Fruit fly (Drosophila melanogaster) whole organism, embryonic: ENCODE data around the gene flr.

Source experiments
- Adf1 ChIP-seq: fragments of 200-800 bp; sonication (Bioruptor generic); IDR thresholded peaks from 2 replicates; pipeline ENCODE4 v1.3.6; 2022; ENCODE audit warnings: missing biosample characterization, missing genetic modification characterization
- CG10543 ChIP-seq: fragments of 200-800 bp; sonication (Bioruptor generic); optimal IDR thresholded peaks from 3 replicates; lab custom pipeline; 2017; ENCODE audit warnings: missing biosample characterization, mild to moderate bottlenecking, missing genetic modification characterization, moderate library complexity
- CG11398 ChIP-seq: fragments of 200-800 bp; sonication (Bioruptor generic); optimal IDR thresholded peaks from 2 replicates; lab custom pipeline; 2016; ENCODE audit warnings: missing biosample characterization, missing genetic modification characterization
- CG12659 ChIP-seq: fragments of 200-800 bp; sonication (Bioruptor generic); optimal IDR thresholded peaks from 3 replicates; lab custom pipeline; 2017; ENCODE audit warnings: mild to moderate bottlenecking, missing biosample characterization, missing genetic modification reagents, missing genetic modification characterization
- CG13123 ChIP-seq: fragments of 200-800 bp; sonication (Bioruptor generic); optimal IDR thresholded peaks from 2 replicates; lab custom pipeline; 2016; ENCODE audit warnings: missing biosample characterization, missing genetic modification characterization
- CG15011 ChIP-seq: fragments of 200-800 bp; sonication (Bioruptor generic); optimal IDR thresholded peaks from 3 replicates; lab custom pipeline; 2018; ENCODE audit warnings: missing biosample characterization, mild to moderate bottlenecking, missing genetic modification characterization
- CG1603 ChIP-seq: fragments of 200-800 bp; sonication (Bioruptor generic); optimal IDR thresholded peaks from 2 replicates; lab custom pipeline; 2019; ENCODE audit warnings: missing biosample characterization, mild to moderate bottlenecking, missing genetic modification characterization, moderate library complexity
- CG16815 ChIP-seq: fragments of 200-800 bp; sonication (Bioruptor generic); optimal IDR thresholded peaks from 3 replicates; lab custom pipeline; 2017; ENCODE audit warnings: missing biosample characterization, mild to moderate bottlenecking, missing genetic modification characterization
- CG17612 ChIP-seq: fragments of 200-800 bp; sonication (Bioruptor generic); IDR thresholded peaks from 2 replicates; pipeline ENCODE4 v1.3.6; 2022; ENCODE audit warnings: missing biosample characterization, missing genetic modification characterization
- CG18599 ChIP-seq: fragments of 200-800 bp; sonication (Bioruptor generic); optimal IDR thresholded peaks from 3 replicates; lab custom pipeline; 2017; ENCODE audit warnings: missing biosample characterization, missing genetic modification characterization, mild to moderate bottlenecking, moderate library complexity, missing genetic modification reagents
- CG43689 ChIP-seq: fragments of 200-800 bp; sonication (Bioruptor generic); IDR thresholded peaks from 2 replicates; pipeline ENCODE4 v1.3.6; 2022; ENCODE audit warnings: missing biosample characterization, missing genetic modification characterization
- CG4424 ChIP-seq: fragments of 200-800 bp; sonication (Bioruptor generic); optimal IDR thresholded peaks from 3 replicates; lab custom pipeline; 2016; ENCODE audit warnings: missing biosample characterization, missing genetic modification characterization
- CG4820 ChIP-seq: fragments of 200-800 bp; sonication (Bioruptor generic); optimal IDR thresholded peaks from 3 replicates; lab custom pipeline; 2016; ENCODE audit warnings: missing biosample characterization, missing genetic modification characterization
- CG6765 ChIP-seq: fragments of 200-800 bp; sonication (Bioruptor generic); optimal IDR thresholded peaks from 3 replicates; lab custom pipeline; 2017; ENCODE audit warnings: missing biosample characterization, mild to moderate bottlenecking, missing genetic modification characterization
- CG7928 ChIP-seq: fragments of 200-800 bp; sonication (Bioruptor generic); optimal IDR thresholded peaks from 2 replicates; lab custom pipeline; 2017; ENCODE audit warnings: missing biosample characterization, mild to moderate bottlenecking, missing genetic modification characterization
- CG7987 ChIP-seq: fragments of 200-800 bp; sonication (Bioruptor generic); optimal IDR thresholded peaks from 2 replicates; lab custom pipeline; 2018; ENCODE audit warnings: missing biosample characterization, mild to moderate bottlenecking, missing genetic modification characterization, moderate library complexity
- CG8359 ChIP-seq: fragments of 200-800 bp; sonication (Bioruptor generic); optimal IDR thresholded peaks from 2 replicates; lab custom pipeline; 2017; ENCODE audit warnings: missing biosample characterization, mild to moderate bottlenecking, missing genetic modification characterization, borderline replicate concordance
- CG8924 ChIP-seq: fragments of 200-800 bp; optimal IDR thresholded peaks from 3 replicates; lab custom pipeline; 2019; ENCODE audit warnings: missing biosample characterization, mild to moderate bottlenecking, missing genetic modification characterization, moderate library complexity
- Chrac-16 ChIP-seq: fragments of 200-800 bp; sonication (Bioruptor generic); optimal IDR thresholded peaks from 3 replicates; lab custom pipeline; 2016; ENCODE audit warnings: missing biosample characterization, missing genetic modification characterization
- Dbx ChIP-seq: fragments of 200-800 bp; sonication (Bioruptor generic); IDR thresholded peaks from 3 replicates; pipeline ENCODE4 v1.3.6; 2022; ENCODE audit warnings: missing biosample characterization, missing genetic modification characterization
- Fer2 ChIP-seq: fragments of 200-800 bp; sonication (Bioruptor generic); optimal IDR thresholded peaks from 2 replicates; lab custom pipeline; 2018; ENCODE audit warnings: missing biosample characterization, mild to moderate bottlenecking, missing genetic modification characterization, moderate library complexity
- Fer3 ChIP-seq: fragments of 200-800 bp; sonication (Bioruptor generic); optimal IDR thresholded peaks from 2 replicates; lab custom pipeline; 2018; ENCODE audit warnings: missing biosample characterization, mild to moderate bottlenecking, missing genetic modification characterization, moderate library complexity
- GATAe ChIP-seq: fragments of 200-800 bp; sonication (Bioruptor generic); conservative IDR thresholded peaks from 2 replicates; pipeline ENCODE4 v1.3.6; 2022; ENCODE audit warnings: missing biosample characterization, missing genetic modification characterization
- HLH54F ChIP-seq: fragments of 200-800 bp; sonication (Bioruptor generic); optimal IDR thresholded peaks from 3 replicates; lab custom pipeline; 2016; ENCODE audit warnings: missing biosample characterization, missing genetic modification characterization
- Hr78 ChIP-seq, 2 experiments: fragments of 200-800 bp in 1 of 2; fragments of >200 bp in 1 of 2; sonication (Bioruptor generic) in 1 of 2; optimal IDR thresholded peaks; 2 replicates each; lab custom pipeline; 2017 to 2019; ENCODE audit warnings: missing biosample characterization in 2 of 2, missing genetic modification characterization in 2 of 2, mild to moderate bottlenecking in 1 of 2, moderate library complexity in 1 of 2
- Jarid2 ChIP-seq: fragments of 200-800 bp; sonication (Bioruptor generic); optimal IDR thresholded peaks from 3 replicates; lab custom pipeline; 2017; ENCODE audit warnings: mild to moderate bottlenecking, missing biosample characterization, missing genetic modification reagents, missing genetic modification characterization
- Lpt ChIP-seq: fragments of >200 bp; optimal IDR thresholded peaks from 2 replicates; lab custom pipeline; 2018; ENCODE audit warnings: missing biosample characterization, missing genetic modification characterization
- Oaz ChIP-seq: fragments of 200-800 bp; sonication (Bioruptor generic); IDR thresholded peaks from 2 replicates; pipeline ENCODE4 v1.3.6; 2022; ENCODE audit warnings: missing biosample characterization, missing genetic modification characterization
- PHDP ChIP-seq: fragments of 200-800 bp; sonication (Bioruptor generic); optimal IDR thresholded peaks from 3 replicates; lab custom pipeline; 2018; ENCODE audit warnings: missing biosample characterization, mild to moderate bottlenecking, missing genetic modification characterization, moderate library complexity
- Ravus ChIP-seq: fragments of 200-800 bp; sonication (Bioruptor generic); IDR thresholded peaks from 2 replicates; pipeline ENCODE4 v1.3.6; 2022; ENCODE audit warnings: missing biosample characterization, missing genetic modification characterization
- Trl ChIP-seq, 3 experiments: fragments of >200 bp in 2 of 3; fragments of 200-800 bp in 1 of 3; sonication (Bioruptor generic) in 1 of 3; optimal IDR thresholded peaks; 2 replicates in 1 of 3; 3 replicates in 2 of 3; lab custom pipeline; 2016 to 2017; ENCODE audit warnings: missing biosample characterization in 1 of 3, missing genetic modification characterization in 1 of 3
- ap ChIP-seq: fragments of 200-800 bp; sonication (Bioruptor generic); IDR thresholded peaks from 2 replicates; pipeline ENCODE4 v1.3.6; 2022; ENCODE audit warnings: missing biosample characterization, missing genetic modification characterization
- chm ChIP-seq: fragments of 200-800 bp; sonication (Bioruptor generic); IDR thresholded peaks from 2 replicates; pipeline ENCODE4 v1.3.6; 2022; ENCODE audit warnings: missing biosample characterization, missing genetic modification characterization
- chn ChIP-seq: fragments of 200-800 bp; sonication (Bioruptor generic); optimal IDR thresholded peaks from 2 replicates; lab custom pipeline; 2016; ENCODE audit warnings: missing biosample characterization, missing genetic modification characterization
- dan ChIP-seq: fragments of 200-800 bp; sonication (Bioruptor generic); IDR thresholded peaks from 2 replicates; pipeline ENCODE4 v1.3.6; 2022; ENCODE audit warnings: missing biosample characterization, missing genetic modification characterization
- ewg ChIP-seq: fragments of 200-800 bp; sonication (Bioruptor generic); optimal IDR thresholded peaks from 3 replicates; lab custom pipeline; 2017; ENCODE audit warnings: mild to moderate bottlenecking, missing biosample characterization, missing genetic modification reagents, missing genetic modification characterization
- fd3F ChIP-seq: fragments of 200-800 bp; sonication (Bioruptor generic); optimal IDR thresholded peaks from 2 replicates; lab custom pipeline; 2018; ENCODE audit warnings: missing biosample characterization, mild to moderate bottlenecking, missing genetic modification characterization, moderate library complexity
- fru ChIP-seq: fragments of >200 bp; optimal IDR thresholded peaks from 2 replicates; lab custom pipeline; 2017
- ind ChIP-seq: fragments of 200-800 bp; sonication (Bioruptor generic); optimal IDR thresholded peaks from 3 replicates; lab custom pipeline; 2016; ENCODE audit warnings: missing biosample characterization, missing genetic modification characterization
- lab ChIP-seq: fragments of 200-800 bp; sonication (Bioruptor generic); optimal IDR thresholded peaks from 3 replicates; lab custom pipeline; 2017; ENCODE audit warnings: missing biosample characterization, missing genetic modification characterization, mild to moderate bottlenecking, moderate library complexity, missing genetic modification reagents
- pb ChIP-seq: fragments of 200-800 bp; sonication (Bioruptor generic); optimal IDR thresholded peaks from 3 replicates; lab custom pipeline; 2016; ENCODE audit warnings: missing biosample characterization, missing genetic modification characterization
- pita ChIP-seq: fragments of 200-800 bp; sonication (Bioruptor generic); optimal IDR thresholded peaks from 2 replicates; lab custom pipeline; 2017; ENCODE audit warnings: missing biosample characterization, mild to moderate bottlenecking, missing genetic modification characterization
- tin ChIP-seq: fragments of 200-800 bp; sonication (Bioruptor generic); optimal IDR thresholded peaks from 3 replicates; lab custom pipeline; 2016; ENCODE audit warnings: missing biosample characterization, missing genetic modification characterization
- unc-4 ChIP-seq: fragments of 200-800 bp; sonication (Bioruptor generic); IDR thresholded peaks from 2 replicates; pipeline ENCODE4 v1.3.6; 2022; ENCODE audit warnings: missing biosample characterization, missing genetic modification characterization; ENCODE audit not compliant: partially characterized antibody
- vfl ChIP-seq: fragments of 200-800 bp; sonication (Bioruptor generic); optimal IDR thresholded peaks from 2 replicates; lab custom pipeline; 2016; ENCODE audit warnings: missing biosample characterization, missing genetic modification characterization
- vnd ChIP-seq: fragments of 200-800 bp; sonication (Bioruptor generic); IDR thresholded peaks from 3 replicates; pipeline ENCODE4 v1.3.6; 2022; ENCODE audit warnings: missing biosample characterization, missing genetic modification characterization; ENCODE audit not compliant: partially characterized antibody
- zen2 ChIP-seq: fragments of 200-800 bp; sonication (Bioruptor generic); IDR thresholded peaks from 3 replicates; pipeline ENCODE4 v1.3.6; 2022; ENCODE audit warnings: missing biosample characterization, missing genetic modification characterization; ENCODE audit not compliant: partially characterized antibody

flr gene

dm6 chr3L:13442400-13442799 lies 29.8 kb downstream of the flr start, which contains the start of gene cmb (continued):
- TF ChIP-seq CG13123 (GFP tag; lab: Kevin White, UChicago): no peak
- no peak for TF ChIP-seq Adf1 (GFP tag; lab: Robert Waterston, UW)
- TF ChIP-seq unc-4 (GFP tag; lab: Robert Waterston, UW): no peak
- TF ChIP-seq ap (GFP tag; lab: Robert Waterston, UW): no peak
- TF ChIP-seq CG7928: peak; percentile 94
- TF ChIP-seq, all 482 proteins: peak for 42

dm6 chr3L:13450177-13450793 lies 37.6 kb downstream of the flr start, which contains the start of the genes JMJD7 and CG10738:
Gene JMJD7, minus strand, starts transcription at chr3L:13450283.
Gene CG10738, plus strand, starts transcription at chr3L:13450770.
- TF ChIP-seq CG17612 (GFP tag; lab: Robert Waterston, UW): no peak
- no peak for TF ChIP-seq Jarid2
- peak; percentile 87 for TF ChIP-seq CG10543 (GFP tag; lab: Kevin White, UChicago)
- TF ChIP-seq pita (GFP tag; lab: Kevin White, UChicago): no peak
- peak; percentile 76; the same call in 2 of the 3 replicates for TF ChIP-seq Dbx (GFP tag; lab: Robert Waterston, UW)
- no peak for TF ChIP-seq PHDP
- no peak for TF ChIP-seq Trl (optimal IDR thresholded peaks at IDR 0.05; lab: Kevin White, UChicago)
- peak; percentile 11 for TF ChIP-seq Trl (GFP tag; optimal IDR thresholded peaks at IDR 0.05; lab: Kevin White, UChicago)
- peak; percentile 62 for TF ChIP-seq CG4820
- TF ChIP-seq CG7987 (GFP tag; lab: Kevin White, UChicago): peak; percentile 74
- TF ChIP-seq dan (GFP tag; lab: Robert Waterston, UW): no peak
- peak; percentile 87 for TF ChIP-seq lab (GFP tag; lab: Kevin White, UChicago)
- no peak for TF ChIP-seq Lpt (GFP tag; lab: Kevin White, UChicago)
- TF ChIP-seq CG1603 (tag; lab: Kevin White, UChicago): no peak
- TF ChIP-seq CG43689 (GFP tag; lab: Robert Waterston, UW): no peak
- peak; percentile 39 for TF ChIP-seq pb (GFP tag; lab: Kevin White, UChicago)
- TF ChIP-seq HLH54F (GFP tag; lab: Kevin White, UChicago): no peak
- TF ChIP-seq CG4424 (GFP tag; lab: Kevin White, UChicago): peak; percentile 48
- TF ChIP-seq Fer3 (tag; lab: Kevin White, UChicago): peak; percentile 35
- no peak for TF ChIP-seq vnd
- TF ChIP-seq Hr78 (GFP tag; optimal IDR thresholded peaks at IDR 0.05; lab: Kevin White, UChicago): no peak
- TF ChIP-seq chm (GFP tag; lab: Robert Waterston, UW): peak; percentile 24; the same call in 1 of the 2 replicates
- peak; percentile 18 for TF ChIP-seq CG12659 (GFP tag; lab: Kevin White, UChicago)
- TF ChIP-seq vfl (GFP tag; lab: Kevin White, UChicago): no peak
- no peak for TF ChIP-seq CG11398 (GFP tag; lab: Kevin White, UChicago)
- TF ChIP-seq ind (GFP tag; lab: Kevin White, UChicago): peak; percentile 68
- no peak for TF ChIP-seq Chrac-16 (GFP tag; lab: Kevin White, UChicago)
- no peak for TF ChIP-seq CG16815 (GFP tag; lab: Kevin White, UChicago)
- peak; percentile 66 for TF ChIP-seq Oaz (GFP tag; lab: Robert Waterston, UW)
- TF ChIP-seq ewg (GFP tag; lab: Kevin White, UChicago): no peak
- TF ChIP-seq CG6765 (GFP tag; lab: Kevin White, UChicago): peak; percentile 15
- no peak for TF ChIP-seq CG8359 (GFP tag; lab: Kevin White, UChicago)
- TF ChIP-seq Ravus (GFP tag; lab: Robert Waterston, UW): peak; percentile 26; the same call in 1 of the 2 replicates
- TF ChIP-seq CG8924 (tag; lab: Kevin White, UChicago): peak; percentile 54
- TF ChIP-seq GATAe (GFP tag; lab: Robert Waterston, UW): 0 out of 2 replicates have a peak, but pooled peaks have one; percentile 12
- no peak for TF ChIP-seq CG15011 (GFP tag; lab: Kevin White, UChicago)
- TF ChIP-seq zen2: no peak
- TF ChIP-seq chn (GFP tag; lab: Kevin White, UChicago): no peak
- no peak for TF ChIP-seq fru (lab: Kevin White, UChicago)
- peak; percentile 16 for TF ChIP-seq Fer2 (tag; lab: Kevin White, UChicago)
- TF ChIP-seq CG18599: peak; percentile 87
- TF ChIP-seq fd3F: no peak
- peak; percentile 87 for TF ChIP-seq tin (GFP tag; lab: Kevin White, UChicago)
